Fruit fly (Drosophila melanogaster): Measurements from ENCODE around the gene CG12985.

CG12985 gene

DNA sequence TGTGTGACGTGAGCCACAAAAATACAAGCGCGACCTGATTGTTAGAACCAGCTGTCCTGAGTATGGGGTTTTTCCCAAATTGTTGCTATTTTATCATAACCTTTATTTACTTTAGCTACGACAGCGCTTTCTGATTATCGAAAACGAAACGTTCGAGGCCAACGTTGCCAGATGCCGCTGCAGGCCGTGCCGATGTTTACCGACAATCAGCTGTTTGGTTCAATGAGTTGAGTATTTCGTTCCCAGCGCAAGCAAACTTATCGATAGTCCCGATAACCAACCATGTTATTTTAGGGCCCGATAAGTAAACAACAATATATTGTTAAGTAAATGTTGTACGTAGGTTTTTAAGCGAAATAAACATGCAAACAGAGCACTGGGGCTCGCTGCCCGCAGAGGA lies 33.3 kb upstream of the CG12985 start, which contains the start of the genes CG15814 and Spt7 (continued):
- TF ChIP-seq ttk (GFP tag; IDR thresholded peaks at IDR 0.05), result no peak
- TF ChIP-seq CG7357 (GFP tag; IDR thresholded peaks at IDR 0.05), result no peak
- no peak for TF ChIP-seq gro (GFP tag; optimal IDR thresholded peaks at IDR 0.05)
- TF ChIP-seq prd (optimal IDR thresholded peaks at IDR 0.05), result no peak
- 0 out of 3 replicates have a peak, but pooled peaks have one; percentile 34 for TF ChIP-seq prd (GFP tag; IDR thresholded peaks at IDR 0.05)
- TF ChIP-seq Gug (GFP tag; IDR thresholded peaks at IDR 0.05), result no peak
- no peak for TF ChIP-seq ap (GFP tag; IDR thresholded peaks at IDR 0.05)
- no peak for TF ChIP-seq lab (GFP tag; optimal IDR thresholded peaks at IDR 0.05)
- peak; percentile 23 for TF ChIP-seq B-H2 (GFP tag; optimal IDR thresholded peaks at IDR 0.05)
- no peak for TF ChIP-seq Hr39 (optimal IDR thresholded peaks at IDR 0.05)
- TF ChIP-seq Oaz (GFP tag; IDR thresholded peaks at IDR 0.05), result no peak
- TF ChIP-seq CG8359 (GFP tag; optimal IDR thresholded peaks at IDR 0.05; ENCODE audit: borderline replicate concordance), result no peak
- TF ChIP-seq CG2120 (GFP tag; optimal IDR thresholded peaks at IDR 0.05), result peak; percentile 47
- no peak for TF ChIP-seq Side (GFP tag; optimal IDR thresholded peaks at IDR 0.05)
- TF ChIP-seq al (GFP tag; IDR thresholded peaks at IDR 0.05), result no peak
- peak; percentile 43 for TF ChIP-seq CG9727 (GFP tag; optimal IDR thresholded peaks at IDR 0.05)
- TF ChIP-seq Xbp1 (GFP tag; optimal IDR thresholded peaks at IDR 0.05), result no peak
- peak; percentile 76 for TF ChIP-seq bigmax (GFP tag; optimal IDR thresholded peaks at IDR 0.05)
- TF ChIP-seq CG7745 (tag; optimal IDR thresholded peaks at IDR 0.05), result no peak
- no peak for TF ChIP-seq NC2α (GFP tag; optimal IDR thresholded peaks at IDR 0.05)
- no peak for TF ChIP-seq Hey (tag; optimal IDR thresholded peaks at IDR 0.05)
- TF ChIP-seq CG9215 (GFP tag; IDR thresholded peaks at IDR 0.05), result no peak
- TF ChIP-seq tin (GFP tag; optimal IDR thresholded peaks at IDR 0.05), result no peak
- TF ChIP-seq hkb (optimal IDR thresholded peaks at IDR 0.05), result no peak
- no peak; the same call in 1 of the 2 replicates for TF ChIP-seq hkb (GFP tag; IDR thresholded peaks at IDR 0.05)
- TF ChIP-seq CG11093 (GFP tag; IDR thresholded peaks at IDR 0.05), result no peak
- TF ChIP-seq Drgx (GFP tag; IDR thresholded peaks at IDR 0.05), result no peak
- peak; percentile 61; the same call in 2 of the 3 replicates for TF ChIP-seq CG34422 (GFP tag; IDR thresholded peaks at IDR 0.05)
- no peak for TF ChIP-seq CG8765 (GFP tag; IDR thresholded peaks at IDR 0.05)
- TF ChIP-seq ab (GFP tag; optimal IDR thresholded peaks at IDR 0.05), result no peak
- peak; percentile 66 for TF ChIP-seq Fer1 (GFP tag; optimal IDR thresholded peaks at IDR 0.05)
- TF ChIP-seq inv (GFP tag; IDR thresholded peaks at IDR 0.05; ENCODE audit: partially characterized antibody), result peak; percentile 81
- no peak for TF ChIP-seq disco-r (GFP tag; optimal IDR thresholded peaks at IDR 0.05)
- TF ChIP-seq Kr (GFP tag; optimal IDR thresholded peaks at IDR 0.05), result no peak
- 0 out of 2 replicates have a peak, but pooled peaks have one; percentile 24 for TF ChIP-seq wdn (GFP tag; IDR thresholded peaks at IDR 0.05)
- TF ChIP-seq CG10979 (tag; optimal IDR thresholded peaks at IDR 0.05), result no peak
- 0 out of 2 replicates have a peak, but pooled peaks have one; percentile 24 for TF ChIP-seq Xrp1 (GFP tag; IDR thresholded peaks at IDR 0.05)
- no peak for TF ChIP-seq Atf3 (GFP tag; optimal IDR thresholded peaks at IDR 0.05)
- TF ChIP-seq br (optimal IDR thresholded peaks at IDR 0.05), result no peak
- no peak for TF ChIP-seq CG14667 (GFP tag; IDR thresholded peaks at IDR 0.05)
- TF ChIP-seq CG14014 (GFP tag; IDR thresholded peaks at IDR 0.05), result peak; percentile 18; the same call in 1 of the 2 replicates
- TF ChIP-seq Sry-β (GFP tag; optimal IDR thresholded peaks at IDR 0.05), result no peak
- TF ChIP-seq Pdp1 (GFP tag; optimal IDR thresholded peaks at IDR 0.05), result peak in 1 of 2 experiments; percentile 53
- TF ChIP-seq CG3065 (GFP tag; optimal IDR thresholded peaks at IDR 0.05), result no peak
- TF ChIP-seq CG12104 (GFP tag; optimal IDR thresholded peaks at IDR 0.05), result no peak
- TF ChIP-seq dati (GFP tag; IDR thresholded peaks at IDR 0.05), result no peak
- peak; percentile 70 for TF ChIP-seq CG14710 (tag; optimal IDR thresholded peaks at IDR 0.05)
- no peak for TF ChIP-seq pb (GFP tag; optimal IDR thresholded peaks at IDR 0.05)
- TF ChIP-seq CG1602 (GFP tag; optimal IDR thresholded peaks at IDR 0.05), result no peak
- TF ChIP-seq Hr51 (GFP tag; optimal IDR thresholded peaks at IDR 0.05), result peak in 1 of 2 experiments; percentile 38
- peak in 1 of 2 experiments; percentile 35 for TF ChIP-seq chif (GFP tag; optimal IDR thresholded peaks at IDR 0.05)
- TF ChIP-seq CG15073 (GFP tag; optimal IDR thresholded peaks at IDR 0.05), result no peak
- peak; percentile 55 for TF ChIP-seq cg (GFP tag; optimal IDR thresholded peaks at IDR 0.05)

Measured in whole organism, embryonic.